Fruit fly (Drosophila melanogaster) whole organism, adult: ENCODE results near the gene RpS8.

ENCODE experiments used
- CG11617 ChIP-seq: fragments of 200-800 bp; sonication (Bioruptor generic); optimal IDR thresholded peaks from 2 replicates; lab custom pipeline; 2017; ENCODE audit warnings: mild to moderate bottlenecking, missing biosample characterization, missing genetic modification reagents, missing genetic modification characterization
- CG12768 ChIP-seq: fragments of 200-800 bp; sonication (Bioruptor generic); optimal IDR thresholded peaks from 2 replicates; lab custom pipeline; 2017; ENCODE audit warnings: missing biosample characterization, missing genetic modification characterization, mild to moderate bottlenecking, moderate library complexity, missing genetic modification reagents
- CG33017 ChIP-seq: fragments of 200-800 bp; sonication (Bioruptor generic); optimal IDR thresholded peaks from 2 replicates; lab custom pipeline; 2018; ENCODE audit warnings: missing biosample characterization, mild to moderate bottlenecking, missing genetic modification characterization, moderate library complexity
- CG5204 ChIP-seq: fragments of 200-800 bp; sonication (Bioruptor generic); optimal IDR thresholded peaks from 2 replicates; lab custom pipeline; 2016; ENCODE audit warnings: missing biosample characterization, missing genetic modification characterization
- CG7045 ChIP-seq: fragments of 200-800 bp; sonication (Bioruptor generic); optimal IDR thresholded peaks from 2 replicates; lab custom pipeline; 2017; ENCODE audit warnings: missing biosample characterization, mild to moderate bottlenecking, missing genetic modification characterization
- Hr96 ChIP-seq: fragments of 200-800 bp; sonication (Bioruptor generic); optimal IDR thresholded peaks from 2 replicates; lab custom pipeline; 2016; ENCODE audit warnings: missing biosample characterization, missing genetic modification characterization
- Mnt ChIP-seq: fragments of 200-800 bp; sonication (Bioruptor generic); optimal IDR thresholded peaks from 2 replicates; lab custom pipeline; 2016; ENCODE audit warnings: missing biosample characterization, mild to moderate bottlenecking, missing genetic modification characterization
- kay ChIP-seq: fragments of 200-800 bp; sonication (Bioruptor generic); peaks from one replicate; lab custom pipeline; 2016; ENCODE audit warnings: missing biosample characterization, missing genetic modification characterization, borderline replicate concordance
- ovo ChIP-seq: fragments of 200-800 bp; sonication (Bioruptor generic); optimal IDR thresholded peaks from 2 replicates; lab custom pipeline; 2016; ENCODE audit warnings: missing biosample characterization, missing genetic modification characterization
- tj ChIP-seq: fragments of 200-800 bp; sonication (Bioruptor generic); optimal IDR thresholded peaks from 3 replicates; lab custom pipeline; 2017; ENCODE audit warnings: missing biosample characterization, mild to moderate bottlenecking, missing genetic modification characterization, moderate library complexity

dm6 chr3R:29857228-29857627 is 4.2 kb upstream of the RpS8 start, which contains the start of gene dgt1:
- TF ChIP-seq Hr96 (GFP tag; lab: Kevin White, UChicago) (no peak), CG33017 (tag; lab: Kevin White, UChicago) (no peak), CG5204 (GFP tag; lab: Kevin White, UChicago) (no peak), kay (GFP tag; lab: Kevin White, UChicago) (no peak), CG12768 (GFP tag; lab: Kevin White, UChicago) (no peak), ovo (no peak), CG7045 (no peak), CG11617 (no peak), tj (no peak), Mnt (GFP tag; lab: Kevin White, UChicago) (peak; percentile 42)
